Worm (Caenorhabditis elegans) whole organism, L3 larva: Measurements from ENCODE around the gene C33D3.3.

Experiments used
- ama-1 ChIP-seq: fragments of 150-350 bp; optimal IDR thresholded peaks from 2 replicates; lab custom pipeline; 2018
- ceh-28 ChIP-seq: fragments of 150-350 bp; optimal IDR thresholded peaks from 2 replicates; lab custom pipeline; 2014; ENCODE audit warnings: missing biosample characterization, missing genetic modification reagents, missing genetic modification characterization
- fos-1 ChIP-seq: fragments of 150-350 bp; optimal IDR thresholded peaks from 2 replicates; lab custom pipeline; 2014; ENCODE audit warnings: missing biosample characterization, missing genetic modification characterization
- mml-1 ChIP-seq: fragments of 150-350 bp; sonication (generic microtip); optimal IDR thresholded peaks from 3 replicates; lab custom pipeline; 2014; ENCODE audit warnings: missing biosample characterization, missing genetic modification characterization
- nfya-1 ChIP-seq: sonication (generic microtip); optimal IDR thresholded peaks from 2 replicates; lab custom pipeline; 2017; ENCODE audit warnings: missing genetic modification characterization, mild to moderate bottlenecking, missing compliant biosample characterization, antibody characterized with exemption, moderate library complexity; ENCODE audit not compliant: insufficient read depth
- nhr-12 ChIP-seq: fragments of 150-350 bp; optimal IDR thresholded peaks from 2 replicates; lab custom pipeline; 2014; ENCODE audit warnings: missing biosample characterization, missing genetic modification characterization
- nhr-237 ChIP-seq: fragments of 150-350 bp; optimal IDR thresholded peaks from 2 replicates; lab custom pipeline; 2014; ENCODE audit warnings: missing biosample characterization, missing genetic modification characterization
- pha-4 ChIP-seq: fragments of 150-350 bp; optimal IDR thresholded peaks from 2 replicates; lab custom pipeline; 2014; ENCODE audit warnings: missing biosample characterization, missing genetic modification reagents, missing genetic modification characterization
- pqm-1 ChIP-seq: fragments of 150-350 bp; optimal IDR thresholded peaks from 2 replicates; lab custom pipeline; 2017; ENCODE audit warnings: missing biosample characterization, missing genetic modification characterization, inconsistent platforms
- unc-62 ChIP-seq: fragments of 150-350 bp; sonication (generic microtip); optimal IDR thresholded peaks from 4 replicates; lab custom pipeline; 2014; ENCODE audit warnings: missing biosample characterization, missing genetic modification reagents, missing genetic modification characterization
- zag-1 ChIP-seq: fragments of 150-350 bp; optimal IDR thresholded peaks from 2 replicates; lab custom pipeline; 2014; ENCODE audit warnings: missing biosample characterization, missing genetic modification characterization

ce11 chrX:10488763-10489162 lies 3.6 kb downstream of the C33D3.3 start, which contains the start of gene C33D3.4:
- TF ChIP-seq nhr-237 (tag; lab: Kevin White, UChicago) (no peak), zag-1 (no peak), pha-4 (tag; lab: Kevin White, UChicago) (no peak), ama-1 (no peak), nhr-12 (tag; lab: Kevin White, UChicago) (no peak), pqm-1 (tag; lab: Kevin White, UChicago) (no peak), ceh-28 (tag; lab: Kevin White, UChicago) (no peak), unc-62 (GFP tag; lab: Kevin White, UChicago) (no peak), nfya-1 (tag; lab: Kevin White, UChicago) (no peak), fos-1 (no peak), mml-1 (tag; lab: Kevin White, UChicago) (no peak)
